Fruit fly (Drosophila melanogaster) whole organism, embryonic: ENCODE data around the gene Efhc1.1.

Experiments used
- Abd-B ChIP-seq: fragments of 200-800 bp; sonication (Bioruptor generic); optimal IDR thresholded peaks from 2 replicates; lab custom pipeline; 2018; ENCODE audit warnings: missing biosample characterization, mild to moderate bottlenecking, missing genetic modification characterization, moderate library complexity
- Ada2b ChIP-seq: fragments of 200-800 bp; sonication (Bioruptor generic); IDR thresholded peaks from 2 replicates; pipeline ENCODE4 v1.3.6; 2022; ENCODE audit warnings: missing biosample characterization, missing genetic modification characterization
- Aef1 ChIP-seq: fragments of 200-800 bp; sonication (Bioruptor generic); IDR thresholded peaks from 3 replicates; pipeline ENCODE4 v1.3.6; 2022; ENCODE audit warnings: missing biosample characterization, missing genetic modification characterization
- Atf-2 ChIP-seq: fragments of 200-800 bp; sonication (Bioruptor generic); optimal IDR thresholded peaks from 2 replicates; lab custom pipeline; 2016; ENCODE audit warnings: missing biosample characterization, missing genetic modification characterization
- Atf3 ChIP-seq: fragments of 200-800 bp; sonication (Bioruptor generic); optimal IDR thresholded peaks from 3 replicates; lab custom pipeline; 2016; ENCODE audit warnings: missing biosample characterization, missing genetic modification characterization
- BtbVII ChIP-seq: fragments of 200-800 bp; sonication (Bioruptor generic); optimal IDR thresholded peaks from 3 replicates; lab custom pipeline; 2017; ENCODE audit warnings: missing biosample characterization, mild to moderate bottlenecking, missing genetic modification characterization
- CG10274 ChIP-seq: fragments of 200-800 bp; sonication (Bioruptor generic); optimal IDR thresholded peaks from 3 replicates; lab custom pipeline; 2017; ENCODE audit warnings: missing biosample characterization, mild to moderate bottlenecking, missing genetic modification characterization
- CG1233 ChIP-seq: fragments of 200-800 bp; sonication (Bioruptor generic); optimal IDR thresholded peaks from 4 replicates; lab custom pipeline; 2018; ENCODE audit warnings: missing biosample characterization, mild to moderate bottlenecking, missing genetic modification characterization
- CG12659 ChIP-seq: fragments of 200-800 bp; sonication (Bioruptor generic); optimal IDR thresholded peaks from 3 replicates; lab custom pipeline; 2017; ENCODE audit warnings: mild to moderate bottlenecking, missing biosample characterization, missing genetic modification reagents, missing genetic modification characterization
- CG13296 ChIP-seq: fragments of 200-800 bp; sonication (Bioruptor generic); optimal IDR thresholded peaks from 3 replicates; lab custom pipeline; 2018; ENCODE audit warnings: missing biosample characterization, mild to moderate bottlenecking, missing genetic modification characterization
- CG14014 ChIP-seq: fragments of 200-800 bp; sonication (Bioruptor generic); IDR thresholded peaks from 2 replicates; pipeline ENCODE4 v1.3.6; 2022; ENCODE audit warnings: missing biosample characterization, missing genetic modification characterization
- CG1529 ChIP-seq: fragments of 200-800 bp; sonication (Bioruptor generic); optimal IDR thresholded peaks from 3 replicates; lab custom pipeline; 2018; ENCODE audit warnings: missing biosample characterization, missing genetic modification characterization
- CG17359 ChIP-seq: fragments of 200-800 bp; sonication (Bioruptor generic); optimal IDR thresholded peaks from 3 replicates; lab custom pipeline; 2018; ENCODE audit warnings: missing biosample characterization, mild to moderate bottlenecking, missing genetic modification characterization, moderate library complexity
- CG18011 ChIP-seq: fragments of 200-800 bp; sonication (Bioruptor generic); optimal IDR thresholded peaks from 2 replicates; lab custom pipeline; 2017; ENCODE audit warnings: missing biosample characterization, missing genetic modification characterization, mild to moderate bottlenecking, moderate library complexity, missing genotype
- CG2875 ChIP-seq: fragments of 200-800 bp; sonication (Bioruptor generic); optimal IDR thresholded peaks from 2 replicates; lab custom pipeline; 2017; ENCODE audit warnings: missing biosample characterization, mild to moderate bottlenecking, missing genetic modification characterization, missing genetic modification reagents
- CG3065 ChIP-seq: fragments of 200-800 bp; sonication (Bioruptor generic); optimal IDR thresholded peaks from 2 replicates; lab custom pipeline; 2016; ENCODE audit warnings: missing biosample characterization, missing genetic modification characterization
- CG32772 ChIP-seq: fragments of 200-800 bp; sonication (Bioruptor generic); IDR thresholded peaks from 2 replicates; pipeline ENCODE4 v1.3.6; 2022; ENCODE audit warnings: missing biosample characterization, missing genetic modification characterization
- CG33213 ChIP-seq: fragments of 200-800 bp; sonication (Bioruptor generic); optimal IDR thresholded peaks from 3 replicates; lab custom pipeline; 2016; ENCODE audit warnings: missing biosample characterization, missing genetic modification characterization
- CG4360 ChIP-seq: fragments of 200-800 bp; sonication (Bioruptor generic); IDR thresholded peaks from 2 replicates; pipeline ENCODE4 v1.3.6; 2022; ENCODE audit warnings: missing biosample characterization, missing genetic modification characterization
- CG6175 ChIP-seq: fragments of 200-800 bp; sonication (Bioruptor generic); IDR thresholded peaks from 3 replicates; pipeline ENCODE4 v1.3.6; 2022; ENCODE audit warnings: missing biosample characterization, missing genetic modification characterization
- CG6765 ChIP-seq: fragments of 200-800 bp; sonication (Bioruptor generic); optimal IDR thresholded peaks from 3 replicates; lab custom pipeline; 2017; ENCODE audit warnings: missing biosample characterization, mild to moderate bottlenecking, missing genetic modification characterization
- CG6813 ChIP-seq: fragments of 200-800 bp; sonication (Bioruptor generic); optimal IDR thresholded peaks from 2 replicates; lab custom pipeline; 2017; ENCODE audit warnings: missing biosample characterization, missing genetic modification characterization, mild to moderate bottlenecking, moderate library complexity, missing genetic modification reagents
- CG8359 ChIP-seq: fragments of 200-800 bp; sonication (Bioruptor generic); optimal IDR thresholded peaks from 2 replicates; lab custom pipeline; 2017; ENCODE audit warnings: missing biosample characterization, mild to moderate bottlenecking, missing genetic modification characterization, borderline replicate concordance
- CG8478 ChIP-seq: fragments of >200 bp; optimal IDR thresholded peaks from 2 replicates; lab custom pipeline; 2018
- Camta ChIP-seq: fragments of 200-800 bp; sonication (Bioruptor generic); optimal IDR thresholded peaks from 2 replicates; lab custom pipeline; 2016; ENCODE audit warnings: missing biosample characterization, missing genetic modification characterization
- CoRest ChIP-seq: fragments of 200-800 bp; sonication (Bioruptor generic); optimal IDR thresholded peaks from 3 replicates; lab custom pipeline; 2018; ENCODE audit warnings: missing biosample characterization, mild to moderate bottlenecking, missing genetic modification characterization, moderate library complexity
- CrebB ChIP-seq: fragments of 200-800 bp; sonication (Bioruptor generic); optimal IDR thresholded peaks from 3 replicates; lab custom pipeline; 2018; ENCODE audit warnings: missing biosample characterization, mild to moderate bottlenecking, missing genetic modification characterization
- Dfd ChIP-seq, 2 experiments: fragments of >200 bp; optimal IDR thresholded peaks; 2 replicates each; lab custom pipeline; 2017; ENCODE audit warnings: missing biosample characterization in 2 of 2, missing genetic modification characterization in 2 of 2
- H2.0 ChIP-seq: fragments of 200-800 bp; sonication (Bioruptor generic); IDR thresholded peaks from 2 replicates; pipeline ENCODE4 v1.3.6; 2022; ENCODE audit warnings: missing biosample characterization, missing genetic modification characterization
- Kr ChIP-seq: fragments of 200-800 bp; sonication (Bioruptor generic); optimal IDR thresholded peaks from 2 replicates; lab custom pipeline; 2017; ENCODE audit warnings: missing biosample characterization, mild to moderate bottlenecking, missing genetic modification characterization
- Lpt ChIP-seq: fragments of >200 bp; optimal IDR thresholded peaks from 2 replicates; lab custom pipeline; 2018; ENCODE audit warnings: missing biosample characterization, missing genetic modification characterization
- Nf-YC ChIP-seq: fragments of 200-800 bp; optimal IDR thresholded peaks from 3 replicates; lab custom pipeline; 2019; ENCODE audit warnings: missing biosample characterization, mild to moderate bottlenecking, missing genetic modification characterization, moderate library complexity
- Oaz ChIP-seq: fragments of 200-800 bp; sonication (Bioruptor generic); IDR thresholded peaks from 2 replicates; pipeline ENCODE4 v1.3.6; 2022; ENCODE audit warnings: missing biosample characterization, missing genetic modification characterization
- Sin3A ChIP-seq: fragments of >200 bp; optimal IDR thresholded peaks from 2 replicates; lab custom pipeline; 2018
- Ssrp ChIP-seq: fragments of 200-800 bp; sonication (Bioruptor generic); optimal IDR thresholded peaks from 2 replicates; lab custom pipeline; 2018; ENCODE audit warnings: missing biosample characterization, mild to moderate bottlenecking, missing genetic modification characterization, moderate library complexity
- Xbp1 ChIP-seq: fragments of 200-800 bp; sonication (Bioruptor generic); optimal IDR thresholded peaks from 3 replicates; lab custom pipeline; 2016; ENCODE audit warnings: missing biosample characterization, mild to moderate bottlenecking, missing genetic modification characterization
- crc ChIP-seq: fragments of 200-800 bp; sonication (Bioruptor generic); optimal IDR thresholded peaks from 2 replicates; lab custom pipeline; 2016; ENCODE audit warnings: missing biosample characterization, missing genetic modification characterization
- da ChIP-seq: fragments of 200-800 bp; sonication (Bioruptor generic); optimal IDR thresholded peaks from 2 replicates; lab custom pipeline; 2016; ENCODE audit warnings: missing biosample characterization, missing genetic modification characterization
- disco-r ChIP-seq: fragments of 200-800 bp; sonication (Bioruptor generic); optimal IDR thresholded peaks from 2 replicates; lab custom pipeline; 2016; ENCODE audit warnings: missing biosample characterization, missing genetic modification characterization
- eve ChIP-seq, 2 experiments: fragments of >200 bp; optimal IDR thresholded peaks; 2 replicates each; lab custom pipeline; 2017; ENCODE audit warnings: missing biosample characterization in 2 of 2, missing genetic modification characterization in 2 of 2
- fu2 ChIP-seq: fragments of 200-800 bp; sonication (Bioruptor generic); optimal IDR thresholded peaks from 2 replicates; lab custom pipeline; 2016; ENCODE audit warnings: missing biosample characterization, missing genetic modification characterization
- ham ChIP-seq: fragments of 200-800 bp; sonication (Bioruptor generic); IDR thresholded peaks from 2 replicates; pipeline ENCODE4 v1.3.6; 2022; ENCODE audit warnings: missing biosample characterization, missing genetic modification characterization
- hkb ChIP-seq, 2 experiments: fragments of 200-800 bp in 1 of 2; fragments of >200 bp in 1 of 2; sonication (Bioruptor generic) in 1 of 2; IDR thresholded peaks in 1 of 2; optimal IDR thresholded peaks in 1 of 2; 2 replicates each; pipeline versions ENCODE4 v1.3.6 to Lab custom; 2017 to 2022; ENCODE audit warnings: missing biosample characterization in 1 of 2, missing genetic modification characterization in 1 of 2
- prd ChIP-seq, 3 experiments: fragments of >200 bp in 2 of 3; fragments of 200-800 bp in 1 of 3; sonication (Bioruptor generic) in 1 of 3; optimal IDR thresholded peaks in 2 of 3; IDR thresholded peaks in 1 of 3; 2 replicates in 2 of 3; 3 replicates in 1 of 3; pipeline versions ENCODE4 v1.3.6 to Lab custom; 2017 to 2022; ENCODE audit warnings: missing biosample characterization in 1 of 3, missing genetic modification characterization in 1 of 3
- pum ChIP-seq: fragments of 200-800 bp; sonication (Bioruptor generic); optimal IDR thresholded peaks from 2 replicates; lab custom pipeline; 2016; ENCODE audit warnings: missing biosample characterization, missing genetic modification characterization
- sna ChIP-seq: fragments of 200-800 bp; sonication (Bioruptor generic); IDR thresholded peaks from 2 replicates; pipeline ENCODE4 v1.3.6; 2022; ENCODE audit warnings: missing biosample characterization, missing genetic modification characterization; ENCODE audit not compliant: partially characterized antibody
- sob ChIP-seq: fragments of 200-800 bp; sonication (Bioruptor generic); IDR thresholded peaks from 2 replicates; pipeline ENCODE4 v1.3.6; 2022; ENCODE audit warnings: missing biosample characterization, missing genetic modification characterization
- stc ChIP-seq: fragments of 200-800 bp; sonication (Bioruptor generic); IDR thresholded peaks from 2 replicates; pipeline ENCODE4 v1.3.6; 2022; ENCODE audit warnings: missing biosample characterization, missing genetic modification characterization
- ttk ChIP-seq: fragments of 200-800 bp; sonication (Bioruptor generic); IDR thresholded peaks from 2 replicates; pipeline ENCODE4 v2.1.2; 2022; ENCODE audit warnings: missing biosample characterization, missing genetic modification characterization
- wek ChIP-seq: fragments of 200-800 bp; sonication (Bioruptor generic); optimal IDR thresholded peaks from 3 replicates; lab custom pipeline; 2018; ENCODE audit warnings: missing biosample characterization, mild to moderate bottlenecking, missing genetic modification characterization, moderate library complexity

Efhc1.1 gene

DNA sequence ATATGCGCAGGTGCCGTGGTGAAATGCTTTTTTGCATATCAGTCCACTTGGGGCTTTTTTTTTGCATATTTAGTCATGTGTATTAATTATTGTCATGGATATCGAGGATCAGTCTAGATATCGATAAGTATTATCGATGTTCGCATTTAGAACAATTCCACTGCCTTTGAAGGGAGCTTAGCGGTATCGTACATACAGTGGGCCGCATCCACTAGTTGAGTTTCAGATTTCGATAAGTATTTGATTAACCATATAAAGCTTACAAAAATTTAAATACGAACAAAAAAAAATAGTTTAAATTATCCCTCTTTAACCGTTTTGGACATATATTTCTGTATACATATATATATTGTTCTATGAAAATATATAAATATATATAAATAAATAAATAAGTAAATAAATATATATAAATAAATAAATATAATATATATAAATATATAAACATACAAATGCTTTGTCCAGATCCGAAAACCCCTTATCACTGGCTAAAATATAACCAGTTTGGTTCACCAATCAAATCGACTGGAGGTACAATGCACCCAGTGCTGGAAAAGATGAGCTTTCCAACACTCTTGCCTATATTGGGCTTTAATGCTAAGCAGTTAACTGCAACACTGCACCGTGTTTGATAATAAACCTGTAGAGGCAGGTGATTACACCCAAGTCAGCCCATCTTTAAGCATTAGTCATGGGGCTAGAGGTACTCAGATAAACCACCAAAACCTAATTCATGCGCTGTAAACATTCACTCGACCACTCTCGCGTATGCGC, 19.6 kb upstream of the Efhc1.1 start (continued):
- TF ChIP-seq CG13296 (GFP tag; lab: Kevin White, UChicago) (peak; percentile 32), Xbp1 (GFP tag; lab: Kevin White, UChicago) (no peak), CG2875 (GFP tag; lab: Kevin White, UChicago) (no peak), CG4360 (GFP tag; lab: Robert Waterston, UW) (no peak), CG17359 (tag; lab: Kevin White, UChicago) (no peak), crc (GFP tag; lab: Kevin White, UChicago) (no peak), Sin3A (lab: Kevin White, UChicago) (no peak), CrebB (tag; lab: Kevin White, UChicago) (no peak), stc (GFP tag; lab: Robert Waterston, UW) (no peak), Aef1 (GFP tag; lab: Robert Waterston, UW) (no peak), Ada2b (no peak), CG14014 (GFP tag; lab: Robert Waterston, UW) (no peak), CG10274 (GFP tag; lab: Kevin White, UChicago) (no peak), fu2 (no peak), Kr (GFP tag; lab: Kevin White, UChicago) (no peak), prd (optimal IDR thresholded peaks at IDR 0.05; lab: Kevin White, UChicago) (no peak), prd (GFP tag; IDR thresholded peaks at IDR 0.05; lab: Robert Waterston, UW) (no peak), hkb (optimal IDR thresholded peaks at IDR 0.05; lab: Kevin White, UChicago) (no peak), hkb (GFP tag; IDR thresholded peaks at IDR 0.05; lab: Robert Waterston, UW) (no peak), disco-r (GFP tag; lab: Kevin White, UChicago) (no peak), CG12659 (peak; percentile 20), ttk (GFP tag; lab: Robert Waterston, UW) (no peak), eve (GFP tag; optimal IDR thresholded peaks at IDR 0.05; lab: Kevin White, UChicago) (peak in 1 of 2 experiments; percentile 38), CG3065 (no peak), Dfd (GFP tag; optimal IDR thresholded peaks at IDR 0.05; lab: Kevin White, UChicago) (no peak), CG8359 (no peak), CG1529 (no peak), Abd-B (no peak), CoRest (tag; lab: Kevin White, UChicago) (peak; percentile 40), Oaz (no peak), pum (GFP tag; lab: Kevin White, UChicago) (no peak), da (GFP tag; lab: Kevin White, UChicago) (no peak), CG6813 (GFP tag; lab: Kevin White, UChicago) (peak; percentile 24), H2.0 (no peak), wek (GFP tag; lab: Kevin White, UChicago) (no peak), CG18011 (GFP tag; lab: Kevin White, UChicago) (no peak), ham (GFP tag; lab: Robert Waterston, UW) (no peak), BtbVII (GFP tag; lab: Kevin White, UChicago) (no peak), sob (GFP tag; lab: Robert Waterston, UW) (no peak), Nf-YC (tag; lab: Kevin White, UChicago) (peak; percentile 88), CG8478 (no peak), CG6175 (GFP tag; lab: Robert Waterston, UW) (no peak), CG1233 (GFP tag; lab: Kevin White, UChicago) (no peak), Ssrp (no peak), Atf-2 (GFP tag; lab: Kevin White, UChicago) (no peak), CG32772 (no peak), CG33213 (no peak), Atf3 (GFP tag; lab: Kevin White, UChicago) (no peak), Camta (no peak), sna (peak; percentile 31; the same call in 1 of the 2 replicates), CG6765 (peak; percentile 34), Lpt (GFP tag; lab: Kevin White, UChicago) (no peak)
